Worm (Caenorhabditis elegans): ENCODE results near the gene bath-28.

bath-28 gene

DNA sequence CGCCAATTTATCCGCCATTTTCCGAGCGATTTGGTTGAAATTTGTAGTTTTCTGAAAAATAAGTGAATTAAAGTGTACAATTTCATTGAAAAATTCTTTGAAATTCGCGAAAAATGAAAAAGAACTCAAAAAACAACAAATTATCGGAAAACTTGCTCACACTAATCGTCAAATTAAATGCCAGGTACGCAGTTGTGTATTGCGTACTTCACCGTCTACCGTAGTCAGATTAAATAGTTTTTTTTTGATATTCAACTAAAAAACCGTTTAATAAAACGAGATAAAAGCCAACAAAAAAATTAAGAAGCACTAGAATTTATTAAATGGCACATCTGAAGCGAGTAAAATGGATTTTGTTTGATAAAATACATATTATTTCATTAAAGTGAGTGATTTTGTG, at the start of gene bath-28:
TSS of gene bath-28 (minus strand) at position 51 of the 400 bp plus-strand sequence.
- TF ChIP-seq nhr-11 (tag; optimal IDR thresholded peaks at IDR 0.05) (no peak), saeg-2 (GFP tag; IDR thresholded peaks at IDR 0.05) (no peak), mdt-29 (GFP tag; IDR thresholded peaks at IDR 0.05) (no peak), Y75B8A.6 (GFP tag; IDR thresholded peaks at IDR 0.05) (no peak), zip-11 (GFP tag; IDR thresholded peaks at IDR 0.05) (no peak), F49E8.2 (tag; optimal IDR thresholded peaks at IDR 0.05; ENCODE audit: borderline replicate concordance) (no peak), spr-1 (tag; optimal IDR thresholded peaks at IDR 0.05) (no peak), fos-1 (tag; optimal IDR thresholded peaks at IDR 0.05) (no peak), nhr-48 (tag; optimal IDR thresholded peaks at IDR 0.05) (no peak), mes-2 (tag; optimal IDR thresholded peaks at IDR 0.05; ENCODE audit: poor library complexity, severe bottlenecking) (no peak), arid-1 (GFP tag; conservative IDR thresholded peaks at IDR 0.05) (no peak), mdl-1 (tag; optimal IDR thresholded peaks at IDR 0.05) (no peak), dpl-1 (GFP tag; optimal IDR thresholded peaks at IDR 0.05) (no peak), hlh-11 (tag; optimal IDR thresholded peaks at IDR 0.05) (no peak)

DNA sequence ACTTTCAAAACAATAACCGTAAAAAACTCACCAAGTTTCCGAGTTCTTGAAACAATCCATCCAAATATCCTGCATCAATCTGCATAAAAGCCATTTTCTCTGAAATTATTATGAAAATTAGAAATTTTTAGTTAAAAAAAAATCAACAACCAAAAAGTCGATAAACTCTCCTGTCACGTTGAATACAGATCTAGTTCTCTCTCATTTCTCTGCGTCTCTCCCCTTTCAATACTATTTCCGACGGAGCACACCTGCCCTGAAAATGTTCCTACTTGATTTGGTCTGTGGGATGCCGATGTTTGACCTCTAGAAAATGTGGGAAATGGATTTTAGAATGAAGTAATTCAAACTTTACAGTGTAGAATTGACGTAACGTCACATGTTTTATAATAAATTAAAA, 42.7 kb upstream of the bath-28 start, which contains the start of gene T06D4.6:
TSS of gene T06D4.6 (minus strand) at position 101 of the 400 bp plus-strand sequence.
- TF ChIP-seq hmg-1.1 (GFP tag; IDR thresholded peaks at IDR 0.05) (no peak), spr-1 (tag; optimal IDR thresholded peaks at IDR 0.05) (no peak), zag-1 (tag; optimal IDR thresholded peaks at IDR 0.05) (no peak), snpc-1.2 (GFP tag; IDR thresholded peaks at IDR 0.05) (no peak), dve-1 (tag; optimal IDR thresholded peaks at IDR 0.05; ENCODE audit: insufficient read depth) (no peak), ceh-28 (tag; optimal IDR thresholded peaks at IDR 0.05) (no peak), daf-8 (GFP tag; IDR thresholded peaks at IDR 0.05) (no peak)

DNA sequence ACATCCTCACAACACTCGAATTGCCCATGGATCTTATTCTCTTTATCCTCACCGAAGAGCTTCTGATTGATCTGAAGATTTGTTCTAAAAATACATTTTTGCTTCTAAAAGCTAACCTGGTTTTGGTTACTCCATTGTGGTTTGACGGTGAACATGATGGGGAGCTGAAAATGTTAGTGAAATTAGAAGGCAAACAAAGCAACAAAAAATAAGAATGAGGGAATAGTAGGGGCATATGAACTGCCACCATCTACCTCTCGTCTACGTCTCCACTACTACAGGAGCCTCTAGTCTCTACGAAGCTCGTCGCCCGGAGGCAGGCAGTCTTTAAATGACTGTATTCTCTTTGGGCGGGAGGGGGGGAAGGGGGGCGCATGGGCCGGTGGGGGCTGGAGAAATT, 41.0 kb upstream of the bath-28 start, which contains the start of gene T06D4.2:
TSS of gene T06D4.2 (minus strand) at position 170 of the 400 bp plus-strand sequence.
- TF ChIP-seq unc-62 (GFP tag; optimal IDR thresholded peaks at IDR 0.05 in 1 of 2) (no peak), unc-62 (tag; optimal IDR thresholded peaks at IDR 0.05) (no peak), aha-1 (tag) (peak; percentile 93)

DNA sequence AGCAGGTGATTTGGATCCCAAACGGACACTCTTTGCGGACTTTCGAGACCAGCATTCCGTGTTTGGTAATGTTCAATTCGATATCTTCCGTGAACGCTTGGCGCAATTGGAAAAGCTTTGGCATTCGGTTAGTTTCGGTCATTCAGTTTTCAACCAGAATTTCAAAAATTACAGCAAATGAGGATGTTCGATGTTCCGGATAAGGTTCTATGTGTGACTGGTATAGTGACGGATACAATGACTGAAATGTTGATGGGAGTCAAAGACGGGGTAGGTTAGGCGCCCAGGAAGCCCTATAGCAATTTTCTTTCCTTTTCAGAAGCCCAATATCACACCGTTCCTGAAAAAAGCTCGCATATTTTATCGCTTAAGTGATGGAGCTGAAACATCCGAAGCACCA, 38.3 kb upstream of the bath-28 start:
- TF ChIP-seq hlh-11 (tag; optimal IDR thresholded peaks at IDR 0.05) (no peak), mxl-3 (GFP tag; optimal IDR thresholded peaks at IDR 0.05) (no peak), unc-130 (GFP tag; optimal IDR thresholded peaks at IDR 0.05) (no peak), saeg-2 (GFP tag; IDR thresholded peaks at IDR 0.05) (no peak), php-3 (GFP tag; IDR thresholded peaks at IDR 0.05) (no peak), spr-3 (GFP tag; optimal IDR thresholded peaks at IDR 0.05) (no peak), ztf-7 (tag; optimal IDR thresholded peaks at IDR 0.05) (no peak), mep-1 (tag; optimal IDR thresholded peaks at IDR 0.05) (no peak), unc-62 (GFP tag; optimal IDR thresholded peaks at IDR 0.05 in 1 of 2) (peak in 1 of 2 experiments; percentile 95), unc-62 (tag; optimal IDR thresholded peaks at IDR 0.05) (no peak)

DNA sequence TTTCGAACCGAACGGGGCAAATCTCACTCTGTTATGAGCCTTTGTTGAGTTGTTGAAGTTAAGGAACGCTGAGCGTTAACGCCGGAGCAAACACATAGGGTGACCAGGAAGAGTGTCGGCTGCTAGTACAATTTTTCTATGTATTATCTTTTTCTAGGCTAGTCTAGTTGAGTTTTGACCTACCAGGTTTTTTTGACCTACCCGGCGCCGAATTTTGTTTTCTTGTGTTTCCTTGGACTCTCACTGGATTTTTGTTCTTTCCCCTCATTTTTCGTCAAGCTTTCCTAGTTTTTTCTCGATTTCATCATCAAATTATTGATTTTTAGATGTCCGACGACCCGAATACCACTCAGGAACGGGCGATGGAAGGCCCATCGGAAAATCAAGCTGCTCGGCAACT, 36.7 kb upstream of the bath-28 start, which contains the start of gene T06D4.1:
TSS of gene T06D4.1 (plus strand) at position 321 of the 400 bp plus-strand sequence.
- TF ChIP-seq R02D3.7 (tag; optimal IDR thresholded peaks at IDR 0.05) (no peak), daf-16 (GFP tag; optimal IDR thresholded peaks at IDR 0.05) (no peak), daf-16 (tag; optimal IDR thresholded peaks at IDR 0.05) (no peak), saeg-2 (GFP tag; IDR thresholded peaks at IDR 0.05) (no peak), nhr-48 (tag; optimal IDR thresholded peaks at IDR 0.05) (no peak), tag-97 (GFP tag; IDR thresholded peaks at IDR 0.05) (no peak), ceh-28 (tag; optimal IDR thresholded peaks at IDR 0.05) (no peak), F26F4.8 (GFP tag; conservative IDR thresholded peaks at IDR 0.05) (no peak), lin-15B (tag; optimal IDR thresholded peaks at IDR 0.05) (no peak), daf-19 (GFP tag; conservative IDR thresholded peaks at IDR 0.05) (no peak), F10B5.3 (tag; optimal IDR thresholded peaks at IDR 0.05) (no peak), lin-29 (GFP tag; IDR thresholded peaks at IDR 0.05) (no peak), T20F7.1 (GFP tag; optimal IDR thresholded peaks at IDR 0.05) (no peak), lin-1 (GFP tag; IDR thresholded peaks at IDR 0.05) (no peak), hmg-1.1 (GFP tag; IDR thresholded peaks at IDR 0.05) (no peak), mep-1 (tag; optimal IDR thresholded peaks at IDR 0.05) (no peak), madf-9 (GFP tag; conservative IDR thresholded peaks at IDR 0.05) (no peak), hlh-11 (tag; optimal IDR thresholded peaks at IDR 0.05) (no peak), gei-8 (GFP tag; optimal IDR thresholded peaks at IDR 0.05) (no peak), nhr-111 (GFP tag; optimal IDR thresholded peaks at IDR 0.05) (no peak), ztf-7 (tag; optimal IDR thresholded peaks at IDR 0.05) (no peak)
